Worm (Caenorhabditis elegans): ENCODE measurements around the gene josd-1.

ce11 chrIII:2868416-2868815, 32.0 kb downstream of the josd-1 start:
- no peak for TF ChIP-seq klf-2 (GFP tag; conservative IDR thresholded peaks at IDR 0.05)
- TF ChIP-seq ztf-29 (GFP tag; IDR thresholded peaks at IDR 0.05) = no peak
- TF ChIP-seq flt-1 (GFP tag; IDR thresholded peaks at IDR 0.05) = no peak
- TF ChIP-seq T22C8.4 (GFP tag; IDR thresholded peaks at IDR 0.05) = no peak
- no peak for TF ChIP-seq tab-1 (GFP tag; IDR thresholded peaks at IDR 0.05)
- TF ChIP-seq ref-1 (GFP tag; conservative IDR thresholded peaks at IDR 0.05) = no peak
- TF ChIP-seq med-1 (GFP tag; optimal IDR thresholded peaks at IDR 0.05; ENCODE audit: insufficient read depth) = no peak

Measured in whole organism, midembryonic.